Worm (Caenorhabditis elegans) whole organism, L4/young adult: Measurements from ENCODE around the gene nhr-79.

Experiments
- W03F9.2 ChIP-seq: fragments of 150-350 bp; optimal IDR thresholded peaks from 2 replicates; lab custom pipeline; 2014; ENCODE audit warnings: missing biosample characterization, missing genetic modification characterization
- dao-5 ChIP-seq: sonication (generic microtip); optimal IDR thresholded peaks from 2 replicates; lab custom pipeline; 2016; ENCODE audit warnings: missing genotype, missing genetic modification characterization, moderate library complexity, missing compliant biosample characterization
- him-1 ChIP-seq: sonication (generic microtip); optimal IDR thresholded peaks from 2 replicates; lab custom pipeline; 2016; ENCODE audit warnings: missing genotype, missing genetic modification reagents, missing genetic modification characterization, missing compliant biosample characterization

DNA sequence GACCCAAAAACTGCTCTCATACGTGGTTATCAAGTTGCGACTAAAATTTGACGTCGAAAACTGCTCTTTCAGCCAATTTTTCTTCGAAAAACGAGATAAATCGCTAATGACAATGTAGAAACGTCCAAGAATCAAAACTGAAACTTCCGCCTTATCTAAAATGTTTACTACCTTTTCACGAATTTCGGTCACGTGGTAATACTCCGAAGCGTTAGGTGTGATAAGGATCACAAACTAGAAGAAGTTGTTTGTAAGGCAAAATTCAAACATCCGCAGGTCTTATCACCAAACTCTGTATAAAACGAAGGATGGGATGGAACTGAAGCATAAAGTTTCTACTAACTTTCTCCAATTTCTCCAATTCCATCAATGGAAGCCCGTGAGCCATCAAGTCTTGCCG, 18.7 kb upstream of the nhr-79 start, which contains the start of gene sqst-3:
- TF ChIP-seq him-1 (tag; lab: Kevin White, UChicago) = no peak
- no peak for TF ChIP-seq dao-5 (tag; lab: Kevin White, UChicago)
- no peak for TF ChIP-seq W03F9.2 (tag; lab: Kevin White, UChicago)
